Fruit fly (Drosophila melanogaster) whole organism, prepupa: ENCODE results near the gene Irk1.
A peak's percentile ranks its signal among the peaks of the same experiment; 100 is the strongest.

Experiments
- CG1621 ChIP-seq: fragments of 200-800 bp; sonication (Bioruptor generic); optimal IDR thresholded peaks from 3 replicates; lab custom pipeline; 2018; ENCODE audit warnings: missing biosample characterization, mild to moderate bottlenecking, missing genetic modification characterization
- CG16779 ChIP-seq: fragments of 200-800 bp; sonication (Bioruptor generic); optimal IDR thresholded peaks from 3 replicates; lab custom pipeline; 2017; ENCODE audit warnings: missing biosample characterization, mild to moderate bottlenecking, missing genetic modification characterization
- CG4318 ChIP-seq: fragments of 200-800 bp; sonication (Bioruptor generic); optimal IDR thresholded peaks from 3 replicates; lab custom pipeline; 2017; ENCODE audit warnings: missing biosample characterization, mild to moderate bottlenecking, missing genetic modification characterization
- CG6276 ChIP-seq: fragments of 200-800 bp; sonication (Bioruptor generic); optimal IDR thresholded peaks from 2 replicates; lab custom pipeline; 2017; ENCODE audit warnings: missing biosample characterization, mild to moderate bottlenecking, missing genetic modification characterization
- CG6808 ChIP-seq: fragments of 200-800 bp; sonication (Bioruptor generic); optimal IDR thresholded peaks from 3 replicates; lab custom pipeline; 2017; ENCODE audit warnings: missing biosample characterization, missing genetic modification characterization, mild to moderate bottlenecking, moderate library complexity, missing genetic modification reagents
- CG9139 ChIP-seq: fragments of 200-800 bp; sonication (Bioruptor generic); optimal IDR thresholded peaks from 3 replicates; lab custom pipeline; 2017; ENCODE audit warnings: missing biosample characterization, mild to moderate bottlenecking, missing genetic modification characterization
- Eip78C ChIP-seq: fragments of 200-800 bp; sonication (Bioruptor generic); peaks from one replicate; lab custom pipeline; 2016; ENCODE audit warnings: missing biosample characterization, missing genetic modification characterization
- Eip93F ChIP-seq: fragments of 200-800 bp; sonication (Bioruptor generic); optimal IDR thresholded peaks from 2 replicates; lab custom pipeline; 2016; ENCODE audit warnings: missing biosample characterization, mild to moderate bottlenecking, missing genetic modification characterization
- Ets96B ChIP-seq: fragments of 200-800 bp; optimal IDR thresholded peaks from 2 replicates; lab custom pipeline; 2019; ENCODE audit warnings: missing biosample characterization, mild to moderate bottlenecking, missing genetic modification characterization, moderate library complexity
- Hr38 ChIP-seq: sonication (Bioruptor generic); optimal IDR thresholded peaks from 2 replicates; lab custom pipeline; 2016; ENCODE audit warnings: missing biosample characterization, missing genetic modification characterization
- Hr39 ChIP-seq: fragments of 200-800 bp; sonication (Bioruptor generic); optimal IDR thresholded peaks from 2 replicates; lab custom pipeline; 2016; ENCODE audit warnings: missing biosample characterization, missing genetic modification characterization
- Lpt ChIP-seq: fragments of 200-800 bp; sonication (Bioruptor generic); optimal IDR thresholded peaks from 3 replicates; lab custom pipeline; 2016; ENCODE audit warnings: missing biosample characterization, missing genetic modification characterization
- Met ChIP-seq: fragments of 200-800 bp; sonication (Bioruptor generic); optimal IDR thresholded peaks from 3 replicates; lab custom pipeline; 2016; ENCODE audit warnings: missing biosample characterization, missing genetic modification characterization
- OdsH ChIP-seq: fragments of 200-800 bp; sonication (Bioruptor generic); optimal IDR thresholded peaks from 3 replicates; lab custom pipeline; 2016; ENCODE audit warnings: missing biosample characterization, missing genetic modification characterization
- Sox14 ChIP-seq: fragments of 200-800 bp; sonication (Bioruptor generic); optimal IDR thresholded peaks from 3 replicates; lab custom pipeline; 2016; ENCODE audit warnings: missing biosample characterization, missing genetic modification characterization
- eg ChIP-seq: fragments of 200-800 bp; sonication (Bioruptor generic); IDR thresholded peaks from 3 replicates; pipeline ENCODE4 v1.3.6; 2022; ENCODE audit warnings: missing biosample characterization, missing genetic modification characterization
- fkh ChIP-seq: fragments of 200-800 bp; sonication (Bioruptor generic); optimal IDR thresholded peaks from 3 replicates; lab custom pipeline; 2017; ENCODE audit warnings: missing biosample characterization, mild to moderate bottlenecking, missing genetic modification characterization, moderate library complexity
- pdm3 ChIP-seq: fragments of 200-800 bp; sonication (Bioruptor generic); optimal IDR thresholded peaks from 3 replicates; lab custom pipeline; 2016; ENCODE audit warnings: missing biosample characterization, missing genetic modification characterization
- svp ChIP-seq: fragments of 200-800 bp; sonication (Bioruptor generic); peaks from one replicate; lab custom pipeline; 2016; ENCODE audit warnings: missing biosample characterization, missing genetic modification characterization
- vri ChIP-seq: fragments of 200-800 bp; sonication (Bioruptor generic); optimal IDR thresholded peaks from 3 replicates; lab custom pipeline; 2016; ENCODE audit warnings: missing biosample characterization, mild to moderate bottlenecking, missing genetic modification characterization

Irk1 gene

dm6 chr3R:23176445-23177087 lies 8.4 kb downstream of the Irk1 start (continued):
- no peak for TF ChIP-seq pdm3 (GFP tag; lab: Kevin White, UChicago)
- no peak for TF ChIP-seq Sox14 (GFP tag; lab: Kevin White, UChicago)
- TF ChIP-seq OdsH, result peak; percentile 23

- no peak for TF ChIP-seq Met (GFP tag; lab: Kevin White, UChicago)
- TF ChIP-seq CG9139 (GFP tag; lab: Kevin White, UChicago), result no peak
- no peak for TF ChIP-seq CG6276
- no peak for TF ChIP-seq Hr39 (GFP tag; lab: Kevin White, UChicago)
- no peak for TF ChIP-seq Hr38 (GFP tag; lab: Kevin White, UChicago)
- no peak for TF ChIP-seq Lpt
- TF ChIP-seq Ets96B (tag; lab: Kevin White, UChicago), result no peak
- TF ChIP-seq, all 60 proteins: peak for 0
Measured at dm6 chr3R:23177457-23177856, 9.3 kb downstream of the Irk1 start.

- TF ChIP-seq Eip78C (GFP tag; lab: Kevin White, UChicago), result peak; percentile 39
- TF ChIP-seq CG9139 (GFP tag; lab: Kevin White, UChicago), result no peak
- peak; percentile 81 for TF ChIP-seq fkh (GFP tag; lab: Kevin White, UChicago)
- peak; percentile 7 for TF ChIP-seq svp
- no peak for TF ChIP-seq CG1621
- no peak for TF ChIP-seq vri
- 0 out of 3 replicates have a peak, but pooled peaks have one; percentile 15 for TF ChIP-seq eg (GFP tag; lab: Robert Waterston, UW)
Measured at dm6 chr3R:23178052-23178591, 10.0 kb downstream of the Irk1 start.

dm6 chr3R:23179336-23179735 lies 11.2 kb downstream of the Irk1 start:
- peak; percentile 21 for TF ChIP-seq fkh (GFP tag; lab: Kevin White, UChicago)
- TF ChIP-seq OdsH, result no peak
- no peak for TF ChIP-seq vri
- no peak for TF ChIP-seq CG6276
- no peak for TF ChIP-seq CG6808 (GFP tag; lab: Kevin White, UChicago)
- no peak for TF ChIP-seq Sox14 (GFP tag; lab: Kevin White, UChicago)
- TF ChIP-seq Eip78C (GFP tag; lab: Kevin White, UChicago), result peak; percentile 25

dm6 chr3R:23180980-23181630 lies 13.0 kb downstream of the Irk1 start:
- TF ChIP-seq svp (peak; percentile 89), Eip93F (GFP tag; lab: Kevin White, UChicago) (no peak)

dm6 chr3R:23181714-23182337 lies 13.7 kb downstream of the Irk1 start:
- TF ChIP-seq CG16779 (no peak), Eip78C (GFP tag; lab: Kevin White, UChicago) (peak; percentile 43)

- TF ChIP-seq CG4318 (no peak), Ets96B (tag; lab: Kevin White, UChicago) (no peak), svp (peak; percentile 99), CG6276 (no peak)
Measured at dm6 chr3R:23189143-23189957, 21.2 kb downstream of the Irk1 start.
